Worm (Caenorhabditis elegans) whole organism, L1 larva: ENCODE results near the gene Y43F8B.11.

ENCODE experiments used
- alr-1 ChIP-seq: fragments of 200-800 bp; sonication (Bioruptor generic); optimal IDR thresholded peaks from 2 replicates; lab custom pipeline; 2018; ENCODE audit warnings: borderline replicate concordance, mild to moderate bottlenecking, missing genetic modification characterization, missing compliant biosample characterization
- fkh-10 ChIP-seq: sonication (generic microtip); optimal IDR thresholded peaks from 2 replicates; lab custom pipeline; 2017; ENCODE audit warnings: missing biosample characterization, missing genetic modification reagents, missing genetic modification characterization
- grh-1 ChIP-seq: fragments of 200-800 bp; sonication (Bioruptor generic); IDR thresholded peaks from 2 replicates; pipeline ENCODE4 v1.3.6; 2022; ENCODE audit warnings: missing genetic modification reagents, missing genetic modification characterization, missing compliant biosample characterization
- irx-1 ChIP-seq: sonication (generic microtip); optimal IDR thresholded peaks from 2 replicates; lab custom pipeline; 2016; ENCODE audit warnings: missing genetic modification characterization, missing compliant biosample characterization
- jun-1 ChIP-seq: fragments of 150-350 bp; optimal IDR thresholded peaks from 2 replicates; lab custom pipeline; 2014; ENCODE audit warnings: missing biosample characterization, missing genetic modification reagents, missing genetic modification characterization
- lin-35 ChIP-seq, 2 experiments: fragments of 150-350 bp; optimal IDR thresholded peaks; 2 replicates each; lab custom pipeline; 2014; ENCODE audit warnings: missing biosample characterization in 2 of 2, missing genetic modification characterization in 2 of 2, missing genetic modification reagents in 2 of 2
- nhr-76 ChIP-seq: sonication (generic microtip); optimal IDR thresholded peaks from 2 replicates; lab custom pipeline; 2017; ENCODE audit warnings: missing biosample characterization, missing genetic modification characterization
- tlp-1 ChIP-seq: fragments of 150-350 bp; optimal IDR thresholded peaks from 2 replicates; lab custom pipeline; 2014; ENCODE audit warnings: missing biosample characterization, missing genetic modification characterization
- ztf-11 ChIP-seq, 2 experiments: sonication (generic microtip); optimal IDR thresholded peaks; 2 replicates each; lab custom pipeline; 2016 to 2017; ENCODE audit warnings: missing genetic modification characterization in 2 of 2, missing biosample characterization in 1 of 2, missing compliant biosample characterization in 1 of 2

DNA sequence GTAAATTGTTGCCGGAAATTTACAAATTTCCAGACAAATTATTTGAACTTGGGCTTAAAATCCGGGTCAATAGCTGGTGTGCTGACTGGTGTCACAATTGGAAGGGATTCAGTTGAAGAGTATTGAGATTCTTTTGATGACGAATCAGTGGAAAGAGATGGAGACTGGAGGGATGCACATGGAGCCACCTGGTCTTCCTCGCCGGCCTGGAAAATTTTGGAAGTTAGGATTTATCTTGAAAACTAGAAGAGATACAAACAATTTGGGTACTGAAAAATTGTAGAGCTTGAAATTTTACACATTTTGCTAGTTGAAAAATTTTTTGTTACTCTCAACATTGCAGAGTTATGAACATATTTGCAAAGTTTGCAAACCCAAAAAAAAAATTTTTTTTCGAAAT is 49.6 kb downstream of the Y43F8B.11 start:
- TF ChIP-seq tlp-1 (tag; lab: Kevin White, UChicago) (no peak), lin-35 (GFP tag; optimal IDR thresholded peaks at IDR 0.05; lab: Kevin White, UChicago) (no peak), fkh-10 (no peak), irx-1 (tag; lab: Kevin White, UChicago) (no peak), jun-1 (tag; lab: Kevin White, UChicago) (no peak), grh-1 (GFP tag; lab: Robert Waterston, UW) (peak; percentile 29; the same call in 1 of the 2 replicates), ztf-11 (tag; optimal IDR thresholded peaks at IDR 0.05; lab: Kevin White, UChicago) (no peak), nhr-76 (tag; lab: Kevin White, UChicago) (no peak), alr-1 (tag; lab: Kevin White, UChicago) (no peak)
